Worm (Caenorhabditis elegans) whole organism, late embryonic: ENCODE results near the gene C09E7.8.
A peak's percentile ranks its signal among the peaks of the same experiment; 100 is the strongest.
"Not testable (repeated sequence)": the region's sequence is repeated elsewhere in the genome, so short reads cannot be mapped to it uniquely, and the experiment has no call there.

Source experiments
- C08G9.2 ChIP-seq: sonication (generic microtip); optimal IDR thresholded peaks from 2 replicates; lab custom pipeline; 2016; ENCODE audit warnings: mild to moderate bottlenecking, missing genetic modification characterization, moderate library complexity, missing compliant biosample characterization
- F13H6.1 ChIP-seq: sonication (generic microtip); optimal IDR thresholded peaks from 2 replicates; lab custom pipeline; 2016; ENCODE audit warnings: missing genetic modification characterization, missing compliant biosample characterization
- ahr-1 ChIP-seq: sonication (generic microtip); optimal IDR thresholded peaks from 2 replicates; lab custom pipeline; 2016; ENCODE audit warnings: missing genetic modification characterization, missing compliant biosample characterization
- ceh-14 ChIP-seq: sonication (generic microtip); optimal IDR thresholded peaks from 2 replicates; lab custom pipeline; 2016; ENCODE audit warnings: missing genotype, missing genetic modification characterization, missing compliant biosample characterization
- ceh-18 ChIP-seq: sonication (generic microtip); optimal IDR thresholded peaks from 2 replicates; lab custom pipeline; 2016; ENCODE audit warnings: missing genetic modification characterization, missing compliant biosample characterization
- ceh-19 ChIP-seq: fragments of 200-800 bp; sonication (Bioruptor generic); optimal IDR thresholded peaks from 2 replicates; lab custom pipeline; 2018; ENCODE audit warnings: mild to moderate bottlenecking, missing genetic modification characterization, missing compliant biosample characterization
- ceh-2 ChIP-seq: sonication (generic microtip); optimal IDR thresholded peaks from 2 replicates; lab custom pipeline; 2016; ENCODE audit warnings: missing genotype, missing genetic modification characterization, missing compliant biosample characterization
- ceh-31 ChIP-seq: sonication (generic microtip); optimal IDR thresholded peaks from 2 replicates; lab custom pipeline; 2016; ENCODE audit warnings: missing genetic modification characterization, missing compliant biosample characterization
- ceh-34 ChIP-seq: sonication (generic microtip); optimal IDR thresholded peaks from 2 replicates; lab custom pipeline; 2016; ENCODE audit warnings: mild to moderate bottlenecking, missing genetic modification characterization, missing compliant biosample characterization
- ceh-6 ChIP-seq: fragments of 200-800 bp; sonication (Bioruptor generic); optimal IDR thresholded peaks from 2 replicates; lab custom pipeline; 2018; ENCODE audit warnings: mild to moderate bottlenecking, missing genetic modification characterization, missing compliant biosample characterization
- dmd-4 ChIP-seq: sonication (generic microtip); optimal IDR thresholded peaks from 2 replicates; lab custom pipeline; 2016; ENCODE audit warnings: borderline replicate concordance, missing genetic modification characterization, missing compliant biosample characterization
- elt-2 ChIP-seq: sonication (generic microtip); optimal IDR thresholded peaks from 2 replicates; lab custom pipeline; 2016; ENCODE audit warnings: missing genetic modification reagents, missing genetic modification characterization, missing compliant biosample characterization
- ets-4 ChIP-seq: sonication (generic microtip); optimal IDR thresholded peaks from 2 replicates; lab custom pipeline; 2016; ENCODE audit warnings: missing genetic modification characterization, missing compliant biosample characterization
- fax-1 ChIP-seq: sonication (generic microtip); optimal IDR thresholded peaks from 2 replicates; lab custom pipeline; 2016; ENCODE audit warnings: missing genotype, missing genetic modification characterization, missing compliant biosample characterization
- fkh-6 ChIP-seq: sonication (generic microtip); optimal IDR thresholded peaks from 2 replicates; lab custom pipeline; 2016; ENCODE audit warnings: missing genetic modification characterization, missing compliant biosample characterization
- gmeb-2 ChIP-seq: sonication (generic microtip); optimal IDR thresholded peaks from 2 replicates; lab custom pipeline; 2016; ENCODE audit warnings: missing genetic modification characterization, inconsistent platforms, missing compliant biosample characterization
- hlh-15 ChIP-seq: sonication (generic microtip); optimal IDR thresholded peaks from 2 replicates; lab custom pipeline; 2016; ENCODE audit warnings: missing genetic modification characterization, missing compliant biosample characterization
- hlh-6 ChIP-seq: sonication (generic microtip); optimal IDR thresholded peaks from 2 replicates; lab custom pipeline; 2016; ENCODE audit warnings: missing genotype, missing genetic modification characterization, missing compliant biosample characterization
- hlh-8 ChIP-seq: sonication (generic microtip); optimal IDR thresholded peaks from 2 replicates; lab custom pipeline; 2016; ENCODE audit warnings: missing genotype, missing genetic modification characterization, missing compliant biosample characterization
- lim-6 ChIP-seq: sonication (generic microtip); optimal IDR thresholded peaks from 2 replicates; lab custom pipeline; 2016; ENCODE audit warnings: missing genetic modification characterization, missing compliant biosample characterization
- mec-3 ChIP-seq: sonication (generic microtip); optimal IDR thresholded peaks from 2 replicates; lab custom pipeline; 2016; ENCODE audit warnings: borderline replicate concordance, missing genetic modification characterization, missing compliant biosample characterization
- nhr-232 ChIP-seq: sonication (generic microtip); optimal IDR thresholded peaks from 2 replicates; lab custom pipeline; 2016; ENCODE audit warnings: missing genetic modification characterization, missing compliant biosample characterization
- npax-4 ChIP-seq: sonication (generic microtip); optimal IDR thresholded peaks from 2 replicates; lab custom pipeline; 2016; ENCODE audit warnings: missing genetic modification characterization, missing compliant biosample characterization
- odd-2 ChIP-seq: sonication (generic microtip); optimal IDR thresholded peaks from 2 replicates; lab custom pipeline; 2017; ENCODE audit warnings: antibody characterized with exemption, mild to moderate bottlenecking, missing genetic modification characterization, missing compliant biosample characterization
- pag-3 ChIP-seq: sonication (generic microtip); optimal IDR thresholded peaks from 2 replicates; lab custom pipeline; 2016; ENCODE audit warnings: missing compliant biosample characterization, missing genetic modification characterization, borderline replicate concordance
- pha-2 ChIP-seq: sonication (generic microtip); optimal IDR thresholded peaks from 2 replicates; lab custom pipeline; 2017; ENCODE audit warnings: mild to moderate bottlenecking, missing genetic modification characterization, missing compliant biosample characterization
- pqm-1 ChIP-seq: sonication (generic microtip); optimal IDR thresholded peaks from 2 replicates; lab custom pipeline; 2016; ENCODE audit warnings: missing genetic modification characterization, missing compliant biosample characterization
- ref-2 ChIP-seq: sonication (generic microtip); optimal IDR thresholded peaks from 2 replicates; lab custom pipeline; 2016; ENCODE audit warnings: missing genetic modification characterization, missing compliant biosample characterization
- rnt-1 ChIP-seq: sonication (generic microtip); optimal IDR thresholded peaks from 2 replicates; lab custom pipeline; 2016; ENCODE audit warnings: missing genetic modification characterization, missing compliant biosample characterization
- sdc-2 ChIP-seq: sonication (generic microtip); optimal IDR thresholded peaks from 2 replicates; lab custom pipeline; 2016; ENCODE audit warnings: missing genotype, missing genetic modification characterization, missing compliant biosample characterization
- sox-2 ChIP-seq: fragments of 200-800 bp; sonication (Bioruptor generic); IDR thresholded peaks from 2 replicates; pipeline ENCODE4 v1.3.6; 2022; ENCODE audit warnings: missing genetic modification reagents, missing genetic modification characterization, missing compliant biosample characterization
- syd-9 ChIP-seq: sonication (generic microtip); optimal IDR thresholded peaks from 2 replicates; lab custom pipeline; 2016; ENCODE audit warnings: mild to moderate bottlenecking, missing genetic modification characterization, moderate library complexity, missing compliant biosample characterization
- tbx-2 ChIP-seq: sonication (generic microtip); optimal IDR thresholded peaks from 2 replicates; lab custom pipeline; 2016; ENCODE audit warnings: missing genetic modification characterization, missing compliant biosample characterization
- tbx-7 ChIP-seq: sonication (generic microtip); optimal IDR thresholded peaks from 2 replicates; lab custom pipeline; 2016; ENCODE audit warnings: missing genotype, missing genetic modification characterization, missing compliant biosample characterization
- ttx-3 ChIP-seq: sonication (generic microtip); optimal IDR thresholded peaks from 2 replicates; lab custom pipeline; 2016; ENCODE audit warnings: missing genetic modification reagents, missing genetic modification characterization, missing compliant biosample characterization
- unc-3 ChIP-seq, 2 experiments: fragments of 200-800 bp in 1 of 2; sonication (Bioruptor generic) in 1 of 2; sonication (generic microtip) in 1 of 2; conservative IDR thresholded peaks in 1 of 2; optimal IDR thresholded peaks in 1 of 2; 2 replicates each; pipeline versions ENCODE4 v1.3.6 to Lab custom; 2016 to 2022; ENCODE audit warnings: missing compliant biosample characterization in 2 of 2, missing genetic modification characterization in 2 of 2, missing genetic modification reagents in 1 of 2
- unc-42 ChIP-seq: sonication (generic microtip); optimal IDR thresholded peaks from 2 replicates; lab custom pipeline; 2016; ENCODE audit warnings: missing genotype, missing genetic modification characterization, missing compliant biosample characterization
- unc-55 ChIP-seq: sonication (generic microtip); optimal IDR thresholded peaks from 2 replicates; lab custom pipeline; 2017; ENCODE audit warnings: missing biosample characterization, missing genetic modification reagents, missing genetic modification characterization
- unc-86 ChIP-seq: sonication (generic microtip); optimal IDR thresholded peaks from 2 replicates; lab custom pipeline; 2016; ENCODE audit warnings: missing genetic modification characterization, missing compliant biosample characterization
- zip-5 ChIP-seq: sonication (generic microtip); optimal IDR thresholded peaks from 2 replicates; lab custom pipeline; 2016; ENCODE audit warnings: missing genetic modification characterization, missing compliant biosample characterization
- ztf-16 ChIP-seq: sonication (generic microtip); optimal IDR thresholded peaks from 2 replicates; lab custom pipeline; 2017; ENCODE audit warnings: missing genetic modification characterization, missing compliant biosample characterization

C09E7.8 gene

ce11 chrIII:6577159-6577558, 18.8 kb upstream of the C09E7.8 start:
- TF ChIP-seq elt-2 (tag; lab: Kevin White, UChicago) (no peak), unc-55 (GFP tag; lab: Kevin White, UChicago) (no peak), ceh-2 (tag; lab: Kevin White, UChicago) (no peak), mec-3 (no peak), odd-2 (tag; lab: Kevin White, UChicago) (no peak), ref-2 (tag; lab: Kevin White, UChicago) (no peak), pqm-1 (tag; lab: Kevin White, UChicago) (no peak), sdc-2 (tag; lab: Kevin White, UChicago) (no peak)

- TF ChIP-seq pag-3 = peak; percentile 66
- peak; percentile 45 for TF ChIP-seq sdc-2 (tag; lab: Kevin White, UChicago)
- peak; percentile 80 for TF ChIP-seq ceh-34 (tag; lab: Kevin White, UChicago)
- not testable (repeated sequence) for TF ChIP-seq unc-3 (GFP tag; conservative IDR thresholded peaks at IDR 0.05; lab: Robert Waterston, UW)
- TF ChIP-seq unc-3 (tag; optimal IDR thresholded peaks at IDR 0.05; lab: Kevin White, UChicago) = peak; percentile 65
- TF ChIP-seq hlh-6 (tag; lab: Kevin White, UChicago) = peak; percentile 72
- TF ChIP-seq unc-42 (tag; lab: Kevin White, UChicago) = peak; percentile 52
- TF ChIP-seq ceh-14 (tag; lab: Kevin White, UChicago) = peak; percentile 87
- TF ChIP-seq sox-2 (GFP tag; lab: Robert Waterston, UW) = 0 out of 2 replicates have a peak, but pooled peaks have one; percentile 38
- TF ChIP-seq ceh-31 = peak; percentile 97
- peak; percentile 31 for TF ChIP-seq ttx-3 (tag; lab: Kevin White, UChicago)
- peak; percentile 90 for TF ChIP-seq C08G9.2 (tag; lab: Kevin White, UChicago)
- TF ChIP-seq F13H6.1 = peak; percentile 75
- TF ChIP-seq zip-5 = peak; percentile 75
- peak; percentile 54 for TF ChIP-seq ztf-16
- TF ChIP-seq ref-2 (tag; lab: Kevin White, UChicago) = peak; percentile 91
- TF ChIP-seq hlh-8 (tag; lab: Kevin White, UChicago) = peak; percentile 69
- TF ChIP-seq npax-4 (tag; lab: Kevin White, UChicago) = peak; percentile 4
- peak; percentile 62 for TF ChIP-seq ceh-18 (tag; lab: Kevin White, UChicago)
- TF ChIP-seq fkh-6 (tag; lab: Kevin White, UChicago) = peak; percentile 67
- peak; percentile 81 for TF ChIP-seq dmd-4 (tag; lab: Kevin White, UChicago)
- peak; percentile 86 for TF ChIP-seq fax-1 (tag; lab: Kevin White, UChicago)
- peak; percentile 72 for TF ChIP-seq tbx-7 (tag; lab: Kevin White, UChicago)
- peak; percentile 12 for TF ChIP-seq gmeb-2 (tag; lab: Kevin White, UChicago)
- TF ChIP-seq ceh-6 (GFP tag; lab: Kevin White, UChicago) = peak; percentile 9
- TF ChIP-seq ceh-2 (tag; lab: Kevin White, UChicago) = peak; percentile 85
- peak; percentile 62 for TF ChIP-seq pqm-1 (tag; lab: Kevin White, UChicago)
- peak; percentile 11 for TF ChIP-seq nhr-232
- peak; percentile 52 for TF ChIP-seq ceh-19
- peak; percentile 74 for TF ChIP-seq ets-4 (tag; lab: Kevin White, UChicago)
- TF ChIP-seq unc-86 (tag; lab: Kevin White, UChicago) = peak; percentile 12
- peak; percentile 49 for TF ChIP-seq pha-2 (tag; lab: Kevin White, UChicago)
- TF ChIP-seq tbx-2 (tag; lab: Kevin White, UChicago) = peak; percentile 89
- TF ChIP-seq hlh-15 (tag; lab: Kevin White, UChicago) = peak; percentile 0
- peak; percentile 37 for TF ChIP-seq syd-9
- TF ChIP-seq elt-2 (tag; lab: Kevin White, UChicago) = peak; percentile 59
- peak; percentile 77 for TF ChIP-seq ahr-1 (tag; lab: Kevin White, UChicago)
- peak; percentile 87 for TF ChIP-seq rnt-1 (tag; lab: Kevin White, UChicago)
- peak; percentile 67 for TF ChIP-seq lim-6 (tag; lab: Kevin White, UChicago)
- peak; percentile 92 for TF ChIP-seq mec-3
These were observed 7.0 kb downstream of the C09E7.8 start, which contains the start of gene C09E7.7 for ce11 chrIII:6551187-6552058. TSS of gene C09E7.7 (minus strand) at chrIII:6551243.
